Worm (Caenorhabditis elegans) whole organism, late embryonic: Measurements from ENCODE around the gene srh-209.

Source experiments
- C08G9.2 ChIP-seq: sonication (generic microtip); optimal IDR thresholded peaks from 2 replicates; lab custom pipeline; 2016; ENCODE audit warnings: mild to moderate bottlenecking, missing genetic modification characterization, moderate library complexity, missing compliant biosample characterization
- F13H6.1 ChIP-seq: sonication (generic microtip); optimal IDR thresholded peaks from 2 replicates; lab custom pipeline; 2016; ENCODE audit warnings: missing genetic modification characterization, missing compliant biosample characterization
- K09A11.1 ChIP-seq: sonication (generic microtip); optimal IDR thresholded peaks from 2 replicates; lab custom pipeline; 2017; ENCODE audit warnings: antibody characterized with exemption, mild to moderate bottlenecking, missing genetic modification characterization, missing compliant biosample characterization; ENCODE audit not compliant: insufficient read depth
- T23F11.4 ChIP-seq: fragments of 200-800 bp; sonication (Bioruptor generic); optimal IDR thresholded peaks from 2 replicates; lab custom pipeline; 2018; ENCODE audit warnings: mild to moderate bottlenecking, missing genetic modification characterization, missing compliant biosample characterization
- Y22D7AL.16 ChIP-seq: sonication (generic microtip); optimal IDR thresholded peaks from 2 replicates; lab custom pipeline; 2016; ENCODE audit warnings: missing genetic modification characterization, missing compliant biosample characterization
- ahr-1 ChIP-seq: sonication (generic microtip); optimal IDR thresholded peaks from 2 replicates; lab custom pipeline; 2016; ENCODE audit warnings: missing genetic modification characterization, missing compliant biosample characterization
- ama-1 ChIP-seq: fragments of 150-350 bp; optimal IDR thresholded peaks from 2 replicates; lab custom pipeline; 2014
- ceh-18 ChIP-seq: sonication (generic microtip); optimal IDR thresholded peaks from 2 replicates; lab custom pipeline; 2016; ENCODE audit warnings: missing genetic modification characterization, missing compliant biosample characterization
- ceh-19 ChIP-seq: fragments of 200-800 bp; sonication (Bioruptor generic); optimal IDR thresholded peaks from 2 replicates; lab custom pipeline; 2018; ENCODE audit warnings: mild to moderate bottlenecking, missing genetic modification characterization, missing compliant biosample characterization
- ceh-2 ChIP-seq: sonication (generic microtip); optimal IDR thresholded peaks from 2 replicates; lab custom pipeline; 2016; ENCODE audit warnings: missing genotype, missing genetic modification characterization, missing compliant biosample characterization
- ceh-24 ChIP-seq: sonication (generic microtip); optimal IDR thresholded peaks from 2 replicates; lab custom pipeline; 2016; ENCODE audit warnings: mild to moderate bottlenecking, missing genetic modification characterization, missing compliant biosample characterization
- ceh-30 ChIP-seq: fragments of 150-350 bp; optimal IDR thresholded peaks from 2 replicates; lab custom pipeline; 2014; ENCODE audit warnings: missing biosample characterization, missing genetic modification characterization
- ceh-31 ChIP-seq: sonication (generic microtip); optimal IDR thresholded peaks from 2 replicates; lab custom pipeline; 2016; ENCODE audit warnings: missing genetic modification characterization, missing compliant biosample characterization
- ceh-34 ChIP-seq: sonication (generic microtip); optimal IDR thresholded peaks from 2 replicates; lab custom pipeline; 2016; ENCODE audit warnings: mild to moderate bottlenecking, missing genetic modification characterization, missing compliant biosample characterization
- ceh-48 ChIP-seq: sonication (generic microtip); optimal IDR thresholded peaks from 2 replicates; lab custom pipeline; 2016; ENCODE audit warnings: missing genetic modification characterization, inconsistent platforms, missing compliant biosample characterization
- ceh-9 ChIP-seq: sonication (generic microtip); optimal IDR thresholded peaks from 2 replicates; lab custom pipeline; 2016; ENCODE audit warnings: mild to moderate bottlenecking, missing genetic modification characterization, inconsistent platforms, missing compliant biosample characterization
- dmd-4 ChIP-seq: sonication (generic microtip); optimal IDR thresholded peaks from 2 replicates; lab custom pipeline; 2016; ENCODE audit warnings: borderline replicate concordance, missing genetic modification characterization, missing compliant biosample characterization
- dve-1 ChIP-seq: sonication (generic microtip); optimal IDR thresholded peaks from 2 replicates; lab custom pipeline; 2017; ENCODE audit warnings: antibody characterized with exemption, mild to moderate bottlenecking, missing genetic modification characterization, missing compliant biosample characterization
- elt-4 ChIP-seq: sonication (generic microtip); optimal IDR thresholded peaks from 2 replicates; lab custom pipeline; 2016; ENCODE audit warnings: missing genetic modification characterization, missing compliant biosample characterization
- ets-4 ChIP-seq: sonication (generic microtip); optimal IDR thresholded peaks from 2 replicates; lab custom pipeline; 2016; ENCODE audit warnings: missing genetic modification characterization, missing compliant biosample characterization
- eyg-1 ChIP-seq: sonication (generic microtip); optimal IDR thresholded peaks from 2 replicates; lab custom pipeline; 2016; ENCODE audit warnings: missing genotype, missing genetic modification characterization, missing compliant biosample characterization
- fax-1 ChIP-seq: sonication (generic microtip); optimal IDR thresholded peaks from 2 replicates; lab custom pipeline; 2016; ENCODE audit warnings: missing genotype, missing genetic modification characterization, missing compliant biosample characterization
- fkh-10 ChIP-seq: fragments of 150-350 bp; optimal IDR thresholded peaks from 2 replicates; lab custom pipeline; 2014; ENCODE audit warnings: missing biosample characterization, missing genetic modification reagents, missing genetic modification characterization
- fkh-6 ChIP-seq: sonication (generic microtip); optimal IDR thresholded peaks from 2 replicates; lab custom pipeline; 2016; ENCODE audit warnings: missing genetic modification characterization, missing compliant biosample characterization
- hlh-13 ChIP-seq: fragments of 200-800 bp; sonication (Bioruptor generic); optimal IDR thresholded peaks from 2 replicates; lab custom pipeline; 2018; ENCODE audit warnings: mild to moderate bottlenecking, missing genetic modification characterization, missing compliant biosample characterization
- hlh-15 ChIP-seq: sonication (generic microtip); optimal IDR thresholded peaks from 2 replicates; lab custom pipeline; 2016; ENCODE audit warnings: missing genetic modification characterization, missing compliant biosample characterization
- hlh-6 ChIP-seq: sonication (generic microtip); optimal IDR thresholded peaks from 2 replicates; lab custom pipeline; 2016; ENCODE audit warnings: missing genotype, missing genetic modification characterization, missing compliant biosample characterization
- hlh-8 ChIP-seq: sonication (generic microtip); optimal IDR thresholded peaks from 2 replicates; lab custom pipeline; 2016; ENCODE audit warnings: missing genotype, missing genetic modification characterization, missing compliant biosample characterization
- lin-11 ChIP-seq: fragments of 200-800 bp; sonication (Bioruptor generic); optimal IDR thresholded peaks from 2 replicates; lab custom pipeline; 2018; ENCODE audit warnings: mild to moderate bottlenecking, missing genetic modification characterization, missing compliant biosample characterization
- mec-3 ChIP-seq: sonication (generic microtip); optimal IDR thresholded peaks from 2 replicates; lab custom pipeline; 2016; ENCODE audit warnings: borderline replicate concordance, missing genetic modification characterization, missing compliant biosample characterization
- nhr-232 ChIP-seq: sonication (generic microtip); optimal IDR thresholded peaks from 2 replicates; lab custom pipeline; 2016; ENCODE audit warnings: missing genetic modification characterization, missing compliant biosample characterization
- npax-4 ChIP-seq: sonication (generic microtip); optimal IDR thresholded peaks from 2 replicates; lab custom pipeline; 2016; ENCODE audit warnings: missing genetic modification characterization, missing compliant biosample characterization
- odd-2 ChIP-seq: sonication (generic microtip); optimal IDR thresholded peaks from 2 replicates; lab custom pipeline; 2017; ENCODE audit warnings: antibody characterized with exemption, mild to moderate bottlenecking, missing genetic modification characterization, missing compliant biosample characterization
- pag-3 ChIP-seq: sonication (generic microtip); optimal IDR thresholded peaks from 2 replicates; lab custom pipeline; 2016; ENCODE audit warnings: missing compliant biosample characterization, missing genetic modification characterization, borderline replicate concordance
- pha-2 ChIP-seq: sonication (generic microtip); optimal IDR thresholded peaks from 2 replicates; lab custom pipeline; 2017; ENCODE audit warnings: mild to moderate bottlenecking, missing genetic modification characterization, missing compliant biosample characterization
- sox-2 ChIP-seq: fragments of 200-800 bp; sonication (Bioruptor generic); IDR thresholded peaks from 2 replicates; pipeline ENCODE4 v1.3.6; 2022; ENCODE audit warnings: missing genetic modification reagents, missing genetic modification characterization, missing compliant biosample characterization
- syd-9 ChIP-seq: sonication (generic microtip); optimal IDR thresholded peaks from 2 replicates; lab custom pipeline; 2016; ENCODE audit warnings: mild to moderate bottlenecking, missing genetic modification characterization, moderate library complexity, missing compliant biosample characterization
- tbx-2 ChIP-seq: sonication (generic microtip); optimal IDR thresholded peaks from 2 replicates; lab custom pipeline; 2016; ENCODE audit warnings: missing genetic modification characterization, missing compliant biosample characterization
- unc-3 ChIP-seq, 2 experiments: fragments of 200-800 bp in 1 of 2; sonication (Bioruptor generic) in 1 of 2; sonication (generic microtip) in 1 of 2; conservative IDR thresholded peaks in 1 of 2; optimal IDR thresholded peaks in 1 of 2; 2 replicates each; pipeline versions ENCODE4 v1.3.6 to Lab custom; 2016 to 2022; ENCODE audit warnings: missing compliant biosample characterization in 2 of 2, missing genetic modification characterization in 2 of 2, missing genetic modification reagents in 1 of 2
- unc-55 ChIP-seq: sonication (generic microtip); optimal IDR thresholded peaks from 2 replicates; lab custom pipeline; 2017; ENCODE audit warnings: missing biosample characterization, missing genetic modification reagents, missing genetic modification characterization
- zip-5 ChIP-seq: sonication (generic microtip); optimal IDR thresholded peaks from 2 replicates; lab custom pipeline; 2016; ENCODE audit warnings: missing genetic modification characterization, missing compliant biosample characterization
- ztf-16 ChIP-seq: sonication (generic microtip); optimal IDR thresholded peaks from 2 replicates; lab custom pipeline; 2017; ENCODE audit warnings: missing genetic modification characterization, missing compliant biosample characterization

srh-209 gene

ce11 chrV:18389046-18389445 is 15.6 kb downstream of the srh-209 start, which contains the start of the genes Y51A2B.4 and Y51A2B.5:
TSS of gene Y51A2B.4 (minus strand) at chrV:18389146.
TSS of gene Y51A2B.5 (plus strand) at chrV:18389277.
- TF ChIP-seq pag-3 (tag; lab: Kevin White, UChicago) = no peak
- no peak for TF ChIP-seq hlh-15 (tag; lab: Kevin White, UChicago)
- TF ChIP-seq T23F11.4 (GFP tag; lab: Kevin White, UChicago) = no peak
- no peak for TF ChIP-seq npax-4 (tag; lab: Kevin White, UChicago)
- TF ChIP-seq pha-2 = no peak
- TF ChIP-seq hlh-6 (tag; lab: Kevin White, UChicago) = no peak
- no peak for TF ChIP-seq elt-4 (tag; lab: Kevin White, UChicago)
- TF ChIP-seq K09A11.1 (tag; lab: Kevin White, UChicago) = no peak
- no peak for TF ChIP-seq unc-55 (GFP tag; lab: Kevin White, UChicago)
- TF ChIP-seq fkh-10 (GFP tag; lab: Kevin White, UChicago) = no peak
- TF ChIP-seq Y22D7AL.16 (tag; lab: Kevin White, UChicago) = no peak

ce11 chrV:18382590-18382989 is 22.1 kb downstream of the srh-209 start, which contains the start of gene nhr-288:
TSS of gene nhr-288 (minus strand) at chrV:18382690.
- TF ChIP-seq C08G9.2 (tag; lab: Kevin White, UChicago) (no peak), mec-3 (tag; lab: Kevin White, UChicago) (no peak), pag-3 (tag; lab: Kevin White, UChicago) (no peak), ceh-18 (tag; lab: Kevin White, UChicago) (no peak)
- TF ChIP-seq, all 69 proteins: peak for 0

- TF ChIP-seq lin-11 (tag; lab: Kevin White, UChicago) (no peak), hlh-13 (GFP tag; lab: Kevin White, UChicago) (no peak), mec-3 (tag; lab: Kevin White, UChicago) (no peak), tbx-2 (tag; lab: Kevin White, UChicago) (no peak), fkh-6 (tag; lab: Kevin White, UChicago) (no peak), T23F11.4 (GFP tag; lab: Kevin White, UChicago) (no peak), K09A11.1 (tag; lab: Kevin White, UChicago) (no peak), ceh-30 (tag; lab: Kevin White, UChicago) (no peak), ceh-48 (tag; lab: Kevin White, UChicago) (no peak), zip-5 (tag; lab: Kevin White, UChicago) (no peak), fax-1 (tag; lab: Kevin White, UChicago) (no peak), fkh-10 (GFP tag; lab: Kevin White, UChicago) (no peak), ceh-9 (no peak), ama-1 (lab: Kevin White, UChicago) (no peak)
- TF ChIP-seq, all 69 proteins: peak for 0
These were observed 25.8 kb downstream of the srh-209 start, which contains the start of gene Y51A2B.8 for ce11 chrV:18378819-18379218. TSS of gene Y51A2B.8 (plus strand) at chrV:18379119.

ce11 chrV:18375551-18375950 is 29.1 kb downstream of the srh-209 start:
- TF ChIP-seq sox-2 (GFP tag; lab: Robert Waterston, UW) = no peak
- TF ChIP-seq dve-1 (tag; lab: Kevin White, UChicago) = no peak
- TF ChIP-seq npax-4 (tag; lab: Kevin White, UChicago) = no peak
- no peak for TF ChIP-seq eyg-1
- TF ChIP-seq ets-4 = no peak

ce11 chrV:18374194-18374593 is 30.5 kb downstream of the srh-209 start, which contains the start of gene Y51A2B.2:
TSS of gene Y51A2B.2 (plus strand) at chrV:18374494.
- TF ChIP-seq hlh-6 (tag; lab: Kevin White, UChicago) (no peak), ztf-16 (tag; lab: Kevin White, UChicago) (no peak), nhr-232 (tag; lab: Kevin White, UChicago) (no peak), elt-4 (tag; lab: Kevin White, UChicago) (no peak), dmd-4 (no peak), ceh-34 (tag; lab: Kevin White, UChicago) (no peak), ceh-24 (tag; lab: Kevin White, UChicago) (no peak), hlh-8 (tag; lab: Kevin White, UChicago) (no peak), ceh-2 (tag; lab: Kevin White, UChicago) (no peak), ceh-19 (GFP tag; lab: Kevin White, UChicago) (no peak), ahr-1 (tag; lab: Kevin White, UChicago) (no peak), unc-3 (GFP tag; conservative IDR thresholded peaks at IDR 0.05; lab: Robert Waterston, UW) (no peak), unc-3 (tag; optimal IDR thresholded peaks at IDR 0.05; lab: Kevin White, UChicago) (no peak), dve-1 (tag; lab: Kevin White, UChicago) (no peak), mec-3 (tag; lab: Kevin White, UChicago) (no peak), ceh-31 (tag; lab: Kevin White, UChicago) (no peak), F13H6.1 (tag; lab: Kevin White, UChicago) (no peak), odd-2 (tag; lab: Kevin White, UChicago) (no peak), syd-9 (tag; lab: Kevin White, UChicago) (no peak)
